Fruit fly (Drosophila melanogaster) whole organism, embryonic: Measurements from ENCODE around the gene CG42716.

ENCODE experiments used
- Adf1 ChIP-seq: fragments of 200-800 bp; sonication (Bioruptor generic); IDR thresholded peaks from 2 replicates; pipeline ENCODE4 v1.3.6; 2022; ENCODE audit warnings: missing biosample characterization, missing genetic modification characterization
- Atf3 ChIP-seq: fragments of 200-800 bp; sonication (Bioruptor generic); optimal IDR thresholded peaks from 3 replicates; lab custom pipeline; 2016; ENCODE audit warnings: missing biosample characterization, missing genetic modification characterization
- Atf6 ChIP-seq: fragments of 200-800 bp; sonication (Bioruptor generic); IDR thresholded peaks from 2 replicates; pipeline ENCODE4 v1.3.6; 2022; ENCODE audit warnings: missing biosample characterization, missing genetic modification characterization
- B-H1 ChIP-seq: fragments of 200-800 bp; sonication (Bioruptor generic); IDR thresholded peaks from 3 replicates; pipeline ENCODE4 v1.3.6; 2022; ENCODE audit warnings: missing biosample characterization, missing genetic modification characterization
- B-H2 ChIP-seq: fragments of 200-800 bp; sonication (Bioruptor generic); optimal IDR thresholded peaks from 2 replicates; lab custom pipeline; 2018; ENCODE audit warnings: missing biosample characterization, mild to moderate bottlenecking, missing genetic modification characterization
- Blimp-1 ChIP-seq: fragments of 200-800 bp; sonication (Bioruptor generic); optimal IDR thresholded peaks from 3 replicates; lab custom pipeline; 2018; ENCODE audit warnings: missing biosample characterization, missing genetic modification characterization, mild to moderate bottlenecking, moderate library complexity, missing genetic modification reagents
- CG1024 ChIP-seq: fragments of 200-800 bp; sonication (Bioruptor generic); IDR thresholded peaks from 2 replicates; pipeline ENCODE4 v1.3.6; 2022; ENCODE audit warnings: missing biosample characterization, missing genetic modification characterization
- CG10267 ChIP-seq: fragments of 200-800 bp; sonication (Bioruptor generic); optimal IDR thresholded peaks from 2 replicates; lab custom pipeline; 2018; ENCODE audit warnings: missing biosample characterization, mild to moderate bottlenecking, missing genetic modification characterization, moderate library complexity
- CG10654 ChIP-seq: fragments of 200-800 bp; sonication (Bioruptor generic); optimal IDR thresholded peaks from 2 replicates; lab custom pipeline; 2016; ENCODE audit warnings: missing biosample characterization, missing genetic modification characterization
- CG12391 ChIP-seq: fragments of 200-800 bp; sonication (Bioruptor generic); optimal IDR thresholded peaks from 3 replicates; lab custom pipeline; 2018; ENCODE audit warnings: missing biosample characterization, mild to moderate bottlenecking, missing genetic modification characterization, moderate library complexity
- CG12659 ChIP-seq: fragments of 200-800 bp; sonication (Bioruptor generic); optimal IDR thresholded peaks from 3 replicates; lab custom pipeline; 2017; ENCODE audit warnings: mild to moderate bottlenecking, missing biosample characterization, missing genetic modification reagents, missing genetic modification characterization
- CG13123 ChIP-seq: fragments of 200-800 bp; sonication (Bioruptor generic); optimal IDR thresholded peaks from 2 replicates; lab custom pipeline; 2016; ENCODE audit warnings: missing biosample characterization, missing genetic modification characterization
- CG15479 ChIP-seq: fragments of 200-800 bp; sonication (Bioruptor generic); optimal IDR thresholded peaks from 3 replicates; lab custom pipeline; 2019; ENCODE audit warnings: missing biosample characterization, mild to moderate bottlenecking, missing genetic modification characterization, moderate library complexity
- CG17385 ChIP-seq: fragments of 200-800 bp; sonication (Bioruptor generic); optimal IDR thresholded peaks from 3 replicates; lab custom pipeline; 2018; ENCODE audit warnings: missing biosample characterization, mild to moderate bottlenecking, missing genetic modification characterization
- CG17568 ChIP-seq: fragments of 200-800 bp; sonication (Bioruptor generic); optimal IDR thresholded peaks from 2 replicates; lab custom pipeline; 2018; ENCODE audit warnings: missing biosample characterization, mild to moderate bottlenecking, missing genetic modification characterization, moderate library complexity
- CG18619 ChIP-seq: fragments of 200-800 bp; sonication (Bioruptor generic); optimal IDR thresholded peaks from 3 replicates; lab custom pipeline; 2017; ENCODE audit warnings: missing biosample characterization, mild to moderate bottlenecking, missing genetic modification characterization
- CG2120 ChIP-seq: fragments of 200-800 bp; sonication (Bioruptor generic); optimal IDR thresholded peaks from 3 replicates; lab custom pipeline; 2016; ENCODE audit warnings: missing biosample characterization, missing genetic modification characterization
- CG2875 ChIP-seq: fragments of 200-800 bp; sonication (Bioruptor generic); optimal IDR thresholded peaks from 2 replicates; lab custom pipeline; 2017; ENCODE audit warnings: missing biosample characterization, mild to moderate bottlenecking, missing genetic modification characterization, missing genetic modification reagents
- CG3065 ChIP-seq: fragments of 200-800 bp; sonication (Bioruptor generic); optimal IDR thresholded peaks from 2 replicates; lab custom pipeline; 2016; ENCODE audit warnings: missing biosample characterization, missing genetic modification characterization
- CG31388 ChIP-seq: fragments of 200-800 bp; sonication (Bioruptor generic); optimal IDR thresholded peaks from 2 replicates; lab custom pipeline; 2016; ENCODE audit warnings: missing biosample characterization, missing genetic modification characterization
- CG3838 ChIP-seq: fragments of 200-800 bp; sonication (Bioruptor generic); optimal IDR thresholded peaks from 3 replicates; lab custom pipeline; 2016; ENCODE audit warnings: missing biosample characterization, missing genetic modification characterization
- CG4404 ChIP-seq: fragments of 200-800 bp; sonication (Bioruptor generic); IDR thresholded peaks from 2 replicates; pipeline ENCODE4 v1.3.6; 2022; ENCODE audit warnings: missing biosample characterization, missing genetic modification characterization
- CG7928 ChIP-seq: fragments of 200-800 bp; sonication (Bioruptor generic); optimal IDR thresholded peaks from 2 replicates; lab custom pipeline; 2017; ENCODE audit warnings: missing biosample characterization, mild to moderate bottlenecking, missing genetic modification characterization
- CG8290 ChIP-seq, 3 experiments: fragments of 200-800 bp; sonication (Bioruptor generic); optimal IDR thresholded peaks; 2 replicates each; lab custom pipeline; 2016 to 2019; ENCODE audit warnings: missing biosample characterization in 3 of 3, missing genetic modification characterization in 3 of 3, mild to moderate bottlenecking in 2 of 3, moderate library complexity in 1 of 3
- CG8388 ChIP-seq: fragments of 200-800 bp; sonication (Bioruptor generic); optimal IDR thresholded peaks from 2 replicates; lab custom pipeline; 2019; ENCODE audit warnings: missing biosample characterization, mild to moderate bottlenecking, missing genetic modification characterization, moderate library complexity
- Dbx ChIP-seq: fragments of 200-800 bp; sonication (Bioruptor generic); IDR thresholded peaks from 3 replicates; pipeline ENCODE4 v1.3.6; 2022; ENCODE audit warnings: missing biosample characterization, missing genetic modification characterization
- Doc3 ChIP-seq: fragments of 200-800 bp; sonication (Bioruptor generic); IDR thresholded peaks from 3 replicates; pipeline ENCODE4 v1.3.6; 2022; ENCODE audit warnings: missing biosample characterization, missing genetic modification characterization; ENCODE audit not compliant: partially characterized antibody
- Jarid2 ChIP-seq: fragments of 200-800 bp; sonication (Bioruptor generic); optimal IDR thresholded peaks from 3 replicates; lab custom pipeline; 2017; ENCODE audit warnings: mild to moderate bottlenecking, missing biosample characterization, missing genetic modification reagents, missing genetic modification characterization
- NK7.1 ChIP-seq: fragments of 200-800 bp; sonication (Bioruptor generic); optimal IDR thresholded peaks from 3 replicates; lab custom pipeline; 2016; ENCODE audit warnings: missing biosample characterization, missing genetic modification characterization
- Nf-YA ChIP-seq: fragments of 200-800 bp; sonication (Bioruptor generic); IDR thresholded peaks from 2 replicates; pipeline ENCODE4 v1.3.6; 2022; ENCODE audit warnings: missing biosample characterization, missing genetic modification characterization
- Optix ChIP-seq: fragments of 200-800 bp; sonication (Bioruptor generic); IDR thresholded peaks from 3 replicates; pipeline ENCODE4 v1.3.6; 2022; ENCODE audit warnings: missing biosample characterization, missing genetic modification characterization
- Ptx1 ChIP-seq: fragments of 200-800 bp; sonication (Bioruptor generic); IDR thresholded peaks from 2 replicates; pipeline ENCODE4 v1.3.6; 2022; ENCODE audit warnings: missing biosample characterization, missing genetic modification characterization
- Ssrp ChIP-seq: fragments of 200-800 bp; sonication (Bioruptor generic); optimal IDR thresholded peaks from 2 replicates; lab custom pipeline; 2018; ENCODE audit warnings: missing biosample characterization, mild to moderate bottlenecking, missing genetic modification characterization, moderate library complexity
- bbx ChIP-seq: fragments of 200-800 bp; sonication (Bioruptor generic); IDR thresholded peaks from 2 replicates; pipeline ENCODE4 v1.3.6; 2022; ENCODE audit warnings: missing biosample characterization, missing genetic modification characterization; ENCODE audit not compliant: partially characterized antibody
- bowl ChIP-seq: fragments of 200-800 bp; sonication (Bioruptor generic); IDR thresholded peaks from 2 replicates; pipeline ENCODE4 v1.3.6; 2022; ENCODE audit warnings: missing biosample characterization, missing genetic modification characterization
- dmrt99B ChIP-seq: fragments of 200-800 bp; sonication (Bioruptor generic); optimal IDR thresholded peaks from 2 replicates; lab custom pipeline; 2018; ENCODE audit warnings: missing biosample characterization, mild to moderate bottlenecking, missing genetic modification characterization, moderate library complexity
- fru ChIP-seq: fragments of >200 bp; optimal IDR thresholded peaks from 2 replicates; lab custom pipeline; 2017
- hkb ChIP-seq, 2 experiments: fragments of 200-800 bp in 1 of 2; fragments of >200 bp in 1 of 2; sonication (Bioruptor generic) in 1 of 2; IDR thresholded peaks in 1 of 2; optimal IDR thresholded peaks in 1 of 2; 2 replicates each; pipeline versions ENCODE4 v1.3.6 to Lab custom; 2017 to 2022; ENCODE audit warnings: missing biosample characterization in 1 of 2, missing genetic modification characterization in 1 of 2
- hth ChIP-seq: fragments of >200 bp; optimal IDR thresholded peaks from 2 replicates; lab custom pipeline; 2017; ENCODE audit warnings: inconsistent platforms
- lov ChIP-seq, 2 experiments: fragments of 200-800 bp in 1 of 2; fragments of >200 bp in 1 of 2; sonication (Bioruptor generic) in 1 of 2; IDR thresholded peaks in 1 of 2; optimal IDR thresholded peaks in 1 of 2; 2 replicates in 1 of 2; 3 replicates in 1 of 2; pipeline versions ENCODE4 v1.3.6 to Lab custom; 2017 to 2022; ENCODE audit warnings: missing biosample characterization in 1 of 2, missing genetic modification characterization in 1 of 2
- scrt ChIP-seq: fragments of 200-800 bp; sonication (Bioruptor generic); optimal IDR thresholded peaks from 2 replicates; lab custom pipeline; 2018; ENCODE audit warnings: missing biosample characterization, mild to moderate bottlenecking, missing genetic modification characterization, moderate library complexity
- seq ChIP-seq: fragments of 200-800 bp; sonication (Bioruptor generic); IDR thresholded peaks from 2 replicates; pipeline ENCODE4 v1.3.6; 2022; ENCODE audit warnings: missing biosample characterization, missing genetic modification characterization
- sim ChIP-seq: fragments of 200-800 bp; sonication (Bioruptor generic); IDR thresholded peaks from 2 replicates; pipeline ENCODE4 v1.3.6; 2022; ENCODE audit warnings: missing biosample characterization, missing genetic modification characterization
- so ChIP-seq: fragments of 200-800 bp; sonication (Bioruptor generic); IDR thresholded peaks from 3 replicates; pipeline ENCODE4 v1.3.6; 2022; ENCODE audit warnings: missing biosample characterization, missing genetic modification characterization
- tup ChIP-seq: fragments of 200-800 bp; sonication (Bioruptor generic); optimal IDR thresholded peaks from 2 replicates; lab custom pipeline; 2016; ENCODE audit warnings: missing biosample characterization, mild to moderate bottlenecking, missing genetic modification characterization, moderate library complexity
- unc-4 ChIP-seq: fragments of 200-800 bp; sonication (Bioruptor generic); IDR thresholded peaks from 2 replicates; pipeline ENCODE4 v1.3.6; 2022; ENCODE audit warnings: missing biosample characterization, missing genetic modification characterization; ENCODE audit not compliant: partially characterized antibody
- wdn ChIP-seq: fragments of 200-800 bp; sonication (Bioruptor generic); IDR thresholded peaks from 2 replicates; pipeline ENCODE4 v1.3.6; 2022; ENCODE audit warnings: missing biosample characterization, missing genetic modification characterization
- wek ChIP-seq: fragments of 200-800 bp; sonication (Bioruptor generic); optimal IDR thresholded peaks from 3 replicates; lab custom pipeline; 2018; ENCODE audit warnings: missing biosample characterization, mild to moderate bottlenecking, missing genetic modification characterization, moderate library complexity

The CG42716 gene

DNA sequence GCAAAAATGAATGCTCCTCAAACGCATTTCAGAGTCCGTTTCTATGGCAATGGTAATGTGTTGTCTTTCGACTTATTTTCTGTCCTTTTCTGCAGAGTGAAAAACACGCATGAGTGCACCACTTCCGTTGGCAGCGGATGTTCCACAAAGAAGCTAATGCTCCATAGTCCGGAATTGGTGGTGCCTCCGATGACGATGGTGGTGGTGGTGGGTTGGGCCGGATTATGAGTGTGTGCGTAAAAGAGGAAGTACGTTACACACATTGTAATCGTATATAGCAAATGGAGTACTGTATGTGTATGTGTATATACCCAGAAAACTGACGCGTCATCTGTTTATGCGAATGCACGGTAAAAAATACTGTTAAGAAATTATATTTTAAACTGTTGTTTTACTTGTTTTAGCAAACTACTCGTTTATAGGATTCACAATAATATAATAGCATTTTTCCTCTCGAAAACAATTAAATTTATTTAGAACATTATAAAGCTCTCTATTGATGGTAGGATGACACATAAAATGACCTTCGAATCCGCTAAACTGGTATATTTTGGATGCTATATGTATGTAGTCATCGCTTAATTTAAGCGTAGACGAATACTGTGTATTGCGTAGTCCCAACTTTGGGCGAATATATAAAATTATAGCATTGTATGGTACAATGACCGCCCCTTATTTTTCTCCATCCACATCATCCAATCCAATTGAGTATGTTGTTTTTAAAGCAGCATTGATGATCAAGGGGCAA is 11.7 kb downstream of the CG42716 start:
- TF ChIP-seq Jarid2 (GFP tag; lab: Kevin White, UChicago) (no peak), hth (lab: Kevin White, UChicago) (no peak), Adf1 (GFP tag; lab: Robert Waterston, UW) (no peak), bowl (GFP tag; lab: Robert Waterston, UW) (no peak), Ssrp (peak; percentile 12), CG7928 (GFP tag; lab: Kevin White, UChicago) (no peak), CG1024 (0 out of 2 replicates have a peak, but pooled peaks have one; percentile 25), CG2120 (GFP tag; lab: Kevin White, UChicago) (no peak), seq (0 out of 2 replicates have a peak, but pooled peaks have one; percentile 30), scrt (no peak), Nf-YA (GFP tag; lab: Robert Waterston, UW) (no peak), B-H2 (GFP tag; lab: Kevin White, UChicago) (no peak), CG31388 (GFP tag; lab: Kevin White, UChicago) (peak; percentile 1), CG10267 (tag; lab: Kevin White, UChicago) (peak; percentile 38), CG2875 (GFP tag; lab: Kevin White, UChicago) (no peak), unc-4 (no peak), Atf6 (GFP tag; lab: Robert Waterston, UW) (peak; percentile 60), fru (lab: Kevin White, UChicago) (no peak), bbx (GFP tag; lab: Robert Waterston, UW) (no peak), CG3838 (GFP tag; lab: Kevin White, UChicago) (no peak), CG18619 (GFP tag; lab: Kevin White, UChicago) (no peak), CG17385 (no peak), tup (GFP tag; lab: Kevin White, UChicago) (no peak), CG12659 (GFP tag; lab: Kevin White, UChicago) (no peak), NK7.1 (GFP tag; lab: Kevin White, UChicago) (no peak), B-H1 (GFP tag; lab: Robert Waterston, UW) (peak; percentile 62), CG12391 (peak; percentile 71), Blimp-1 (GFP tag; lab: Kevin White, UChicago) (peak; percentile 18), CG15479 (GFP tag; lab: Kevin White, UChicago) (no peak), Optix (GFP tag; lab: Robert Waterston, UW) (no peak), CG8290 (GFP tag; optimal IDR thresholded peaks at IDR 0.05; lab: Kevin White, UChicago) (no peak), CG8290 (tag; optimal IDR thresholded peaks at IDR 0.05; lab: Kevin White, UChicago) (peak in 1 of 2 experiments; percentile 44), Dbx (peak; percentile 53; the same call in 1 of the 3 replicates), wdn (GFP tag; lab: Robert Waterston, UW) (peak; percentile 53; the same call in 1 of the 2 replicates), CG3065 (GFP tag; lab: Kevin White, UChicago) (no peak), dmrt99B (peak; percentile 68), CG13123 (no peak), CG4404 (GFP tag; lab: Robert Waterston, UW) (no peak), hkb (optimal IDR thresholded peaks at IDR 0.05; lab: Kevin White, UChicago) (no peak), hkb (GFP tag; IDR thresholded peaks at IDR 0.05; lab: Robert Waterston, UW) (peak; percentile 51), Atf3 (GFP tag; lab: Kevin White, UChicago) (no peak), CG17568 (no peak), wek (GFP tag; lab: Kevin White, UChicago) (no peak), sim (GFP tag; lab: Robert Waterston, UW) (peak; percentile 5; the same call in 1 of the 2 replicates), lov (optimal IDR thresholded peaks at IDR 0.05; lab: Kevin White, UChicago) (no peak), lov (GFP tag; IDR thresholded peaks at IDR 0.05; lab: Robert Waterston, UW) (0 out of 3 replicates have a peak, but pooled peaks have one; percentile 30), Ptx1 (GFP tag; lab: Robert Waterston, UW) (peak; percentile 14), CG10654 (GFP tag; lab: Kevin White, UChicago) (no peak), CG8388 (peak; percentile 60), so (GFP tag; lab: Robert Waterston, UW) (no peak; the same call in 2 of the 3 replicates), Doc3 (GFP tag; lab: Robert Waterston, UW) (no peak)
